Worm (Caenorhabditis elegans): Measurements from ENCODE around the gene M163.11.

M163.11 gene

ce11 chrX:14503800-14504550 lies 24.8 kb downstream of the M163.11 start, which contains the start of gene M163.1 (continued):
- TF ChIP-seq attf-4 (tag; optimal IDR thresholded peaks at IDR 0.05) = no peak
- TF ChIP-seq Y75B8A.6 (GFP tag; IDR thresholded peaks at IDR 0.05) = no peak
- TF ChIP-seq hlh-30 (tag; optimal IDR thresholded peaks at IDR 0.05; ENCODE audit: insufficient read depth) = peak; percentile 76
- no peak for TF ChIP-seq skn-1 (tag; optimal IDR thresholded peaks at IDR 0.05)
- TF ChIP-seq nhr-42 (GFP tag; IDR thresholded peaks at IDR 0.05) = no peak
- no peak for TF ChIP-seq fos-1 (tag; optimal IDR thresholded peaks at IDR 0.05)
- no peak for TF ChIP-seq duxl-1 (tag; optimal IDR thresholded peaks at IDR 0.05; ENCODE audit: poor library complexity)
- TF ChIP-seq F26F4.8 (GFP tag; conservative IDR thresholded peaks at IDR 0.05) = no peak
- TF ChIP-seq gei-8 (GFP tag; optimal IDR thresholded peaks at IDR 0.05) = no peak
- no peak for TF ChIP-seq lin-13 (GFP tag; optimal IDR thresholded peaks at IDR 0.05)
- TF ChIP-seq nhr-6 (tag; optimal IDR thresholded peaks at IDR 0.05) = no peak
- peak; percentile 95 for TF ChIP-seq aha-1 (tag)
- TF ChIP-seq spr-1 (tag; optimal IDR thresholded peaks at IDR 0.05) = no peak
- TF ChIP-seq D1046.2 (GFP tag; IDR thresholded peaks at IDR 0.05) = no peak
- TF ChIP-seq mdt-29 (GFP tag; IDR thresholded peaks at IDR 0.05) = 0 out of 2 replicates have a peak, but pooled peaks have one; percentile 11
- no peak for TF ChIP-seq daf-12 (tag; optimal IDR thresholded peaks at IDR 0.05)
- TF ChIP-seq zip-11 (GFP tag; IDR thresholded peaks at IDR 0.05) = no peak
- TF ChIP-seq unc-130 (GFP tag; optimal IDR thresholded peaks at IDR 0.05) = no peak
- TF ChIP-seq unc-62 (GFP tag; optimal IDR thresholded peaks at IDR 0.05 in 1 of 2) = peak in 1 of 2 experiments; percentile 91
- TF ChIP-seq unc-62 (tag; optimal IDR thresholded peaks at IDR 0.05) = no peak
- TF ChIP-seq tra-1 (GFP tag; IDR thresholded peaks at IDR 0.05) = 0 out of 2 replicates have a peak, but pooled peaks have one; percentile 28
- TF ChIP-seq mxl-2 (GFP tag; conservative IDR thresholded peaks at IDR 0.05) = no peak
- TF ChIP-seq egl-27 (tag; optimal IDR thresholded peaks at IDR 0.05) = no peak
- no peak for TF ChIP-seq lsy-2 (tag; optimal IDR thresholded peaks at IDR 0.05)
- no peak for TF ChIP-seq saeg-2 (GFP tag; IDR thresholded peaks at IDR 0.05)
- no peak for TF ChIP-seq mep-1 (tag; optimal IDR thresholded peaks at IDR 0.05)
- peak; percentile 42 for TF ChIP-seq dve-1 (tag; optimal IDR thresholded peaks at IDR 0.05; ENCODE audit: insufficient read depth)
- no peak for TF ChIP-seq ceh-44 (GFP tag; IDR thresholded peaks at IDR 0.05)
- peak; percentile 49 for TF ChIP-seq pqm-1 (tag; optimal IDR thresholded peaks at IDR 0.05)
- peak; percentile 56 for TF ChIP-seq dmd-6 (GFP tag; IDR thresholded peaks at IDR 0.05)
- TF ChIP-seq ama-1 (optimal IDR thresholded peaks at IDR 0.05) = no peak
- TF ChIP-seq php-3 (GFP tag; IDR thresholded peaks at IDR 0.05) = no peak
- no peak for TF ChIP-seq lin-1 (GFP tag; IDR thresholded peaks at IDR 0.05)
- no peak for TF ChIP-seq ZK546.5 (tag; optimal IDR thresholded peaks at IDR 0.05)
- no peak for TF ChIP-seq nhr-11 (tag; optimal IDR thresholded peaks at IDR 0.05)
- peak; percentile 38 for TF ChIP-seq hlh-11 (tag; optimal IDR thresholded peaks at IDR 0.05)
- no peak for TF ChIP-seq unc-39 (tag; optimal IDR thresholded peaks at IDR 0.05)
- no peak for TF ChIP-seq F37D6.2 (tag; optimal IDR thresholded peaks at IDR 0.05)
- TF ChIP-seq ceh-20 (GFP tag; IDR thresholded peaks at IDR 0.05) = no peak
- TF ChIP-seq T20F7.1 (GFP tag; optimal IDR thresholded peaks at IDR 0.05) = no peak
- TF ChIP-seq madf-9 (GFP tag; conservative IDR thresholded peaks at IDR 0.05) = no peak
- no peak for TF ChIP-seq ceh-28 (tag; optimal IDR thresholded peaks at IDR 0.05)
- TF ChIP-seq ztf-11 (tag; optimal IDR thresholded peaks at IDR 0.05) = no peak
- no peak for TF ChIP-seq pha-4 (GFP tag; IDR thresholded peaks at IDR 0.05)
- TF ChIP-seq pha-4 (tag; optimal IDR thresholded peaks at IDR 0.05) = no peak
- no peak for TF ChIP-seq Y5F2A.4 (GFP tag; optimal IDR thresholded peaks at IDR 0.05)
- no peak for TF ChIP-seq daf-16 (GFP tag; optimal IDR thresholded peaks at IDR 0.05)
- peak; percentile 57 for TF ChIP-seq daf-16 (tag; optimal IDR thresholded peaks at IDR 0.05)

All from whole organism, L4 larva.